Fruit fly (Drosophila melanogaster): ENCODE measurements around the gene Tudor-SN.

Tudor-SN gene

dm6 chr3L:264378-265151 lies at the start of gene Tudor-SN, which contains the start of gene mRpL17 (continued):
- TF ChIP-seq CG7839 (tag; optimal IDR thresholded peaks at IDR 0.05) (peak; percentile 16), Hmx (GFP tag; optimal IDR thresholded peaks at IDR 0.05) (no peak), CG11723 (GFP tag; optimal IDR thresholded peaks at IDR 0.05) (no peak), CG12155 (GFP tag; optimal IDR thresholded peaks at IDR 0.05) (peak; percentile 52), pnt (GFP tag; optimal IDR thresholded peaks at IDR 0.05) (no peak), chm (GFP tag; IDR thresholded peaks at IDR 0.05) (no peak), kah (GFP tag; optimal IDR thresholded peaks at IDR 0.05) (no peak), PHDP (tag; optimal IDR thresholded peaks at IDR 0.05) (no peak), pho (GFP tag; optimal IDR thresholded peaks at IDR 0.05) (no peak), CG14014 (GFP tag; IDR thresholded peaks at IDR 0.05) (no peak), CG4707 (GFP tag; optimal IDR thresholded peaks at IDR 0.05) (no peak), CG8290 (GFP tag; optimal IDR thresholded peaks at IDR 0.05) (peak; percentile 21), CG8290 (tag; optimal IDR thresholded peaks at IDR 0.05) (peak in 1 of 2 experiments; percentile 35), CkIIα-i1 (GFP tag; IDR thresholded peaks at IDR 0.05) (no peak), CG18599 (GFP tag; optimal IDR thresholded peaks at IDR 0.05) (peak; percentile 44), esg (GFP tag; conservative IDR thresholded peaks at IDR 0.05) (no peak), CG6683 (GFP tag; optimal IDR thresholded peaks at IDR 0.05) (no peak), mld (GFP tag; IDR thresholded peaks at IDR 0.05; ENCODE audit: partially characterized antibody) (peak; percentile 95), ken (GFP tag; IDR thresholded peaks at IDR 0.05) (no peak), zen (tag; optimal IDR thresholded peaks at IDR 0.05) (peak; percentile 62), pros (GFP tag; optimal IDR thresholded peaks at IDR 0.05) (no peak), CG18619 (GFP tag; optimal IDR thresholded peaks at IDR 0.05) (peak; percentile 23), cg (GFP tag; optimal IDR thresholded peaks at IDR 0.05) (no peak), scrt (GFP tag; optimal IDR thresholded peaks at IDR 0.05) (peak; percentile 11), CG4328 (GFP tag; optimal IDR thresholded peaks at IDR 0.05) (no peak), yki (optimal IDR thresholded peaks at IDR 0.05) (no peak), Six4 (GFP tag; optimal IDR thresholded peaks at IDR 0.05) (peak; percentile 37), ab (GFP tag; optimal IDR thresholded peaks at IDR 0.05) (no peak), CG17359 (tag; optimal IDR thresholded peaks at IDR 0.05) (no peak), CG1024 (GFP tag; IDR thresholded peaks at IDR 0.05) (no peak), bbx (GFP tag; IDR thresholded peaks at IDR 0.05; ENCODE audit: partially characterized antibody) (peak; percentile 99), bab2 (GFP tag; optimal IDR thresholded peaks at IDR 0.05) (no peak), ac (GFP tag; optimal IDR thresholded peaks at IDR 0.05) (no peak), Dek (tag; optimal IDR thresholded peaks at IDR 0.05) (peak; percentile 60), croc (GFP tag; conservative IDR thresholded peaks at IDR 0.05) (no peak), CG12219 (GFP tag; optimal IDR thresholded peaks at IDR 0.05) (no peak), CG3847 (GFP tag; IDR thresholded peaks at IDR 0.05) (peak; percentile 59), CG3065 (GFP tag; optimal IDR thresholded peaks at IDR 0.05) (no peak), CG17612 (GFP tag; IDR thresholded peaks at IDR 0.05) (no peak), gem (tag; optimal IDR thresholded peaks at IDR 0.05) (peak; percentile 69), Kr (GFP tag; optimal IDR thresholded peaks at IDR 0.05) (no peak), CG2678 (tag; optimal IDR thresholded peaks at IDR 0.05) (peak; percentile 47), sr (GFP tag; IDR thresholded peaks at IDR 0.05) (no peak), twi (tag; optimal IDR thresholded peaks at IDR 0.05) (no peak), CG1233 (GFP tag; optimal IDR thresholded peaks at IDR 0.05) (no peak), hkb (optimal IDR thresholded peaks at IDR 0.05) (no peak), hkb (GFP tag; IDR thresholded peaks at IDR 0.05) (no peak), trh (GFP tag; optimal IDR thresholded peaks at IDR 0.05) (no peak), Side (GFP tag; optimal IDR thresholded peaks at IDR 0.05) (no peak), CG17912 (GFP tag; optimal IDR thresholded peaks at IDR 0.05) (no peak), CG3838 (GFP tag; optimal IDR thresholded peaks at IDR 0.05) (no peak)
